Worm (Caenorhabditis elegans) whole organism, L4 larva: ENCODE results near the gene cpg-24.

Experiments
- F26F4.8 ChIP-seq: fragments of 200-800 bp; sonication (Bioruptor generic); conservative IDR thresholded peaks from 2 replicates; pipeline ENCODE4 v1.3.6; 2022; ENCODE audit warnings: missing genetic modification characterization, missing compliant biosample characterization
- F37D6.2 ChIP-seq: sonication (generic microtip); optimal IDR thresholded peaks from 2 replicates; lab custom pipeline; 2016; ENCODE audit warnings: mild to moderate bottlenecking, missing genetic modification characterization, missing compliant biosample characterization
- F49E8.2 ChIP-seq: sonication (generic microtip); optimal IDR thresholded peaks from 2 replicates; lab custom pipeline; 2016; ENCODE audit warnings: missing compliant biosample characterization, mild to moderate bottlenecking, missing genetic modification characterization, borderline replicate concordance
- Y48G9A.11 ChIP-seq: fragments of 200-800 bp; sonication (Bioruptor generic); IDR thresholded peaks from 2 replicates; pipeline ENCODE4 v1.3.6; 2022; ENCODE audit warnings: missing genetic modification reagents, missing genetic modification characterization, missing compliant biosample characterization
- Y5F2A.4 ChIP-seq: fragments of 200-800 bp; sonication (Bioruptor generic); optimal IDR thresholded peaks from 2 replicates; lab custom pipeline; 2018; ENCODE audit warnings: mild to moderate bottlenecking, missing genetic modification characterization, missing compliant biosample characterization
- ZK337.2 ChIP-seq: fragments of 200-800 bp; sonication (Bioruptor generic); IDR thresholded peaks from 2 replicates; pipeline ENCODE4 v1.3.6; 2022; ENCODE audit warnings: missing genetic modification reagents, missing genetic modification characterization, missing compliant biosample characterization
- aha-1 ChIP-seq: fragments of 150-350 bp; peaks from one replicate; lab custom pipeline; 2014; ENCODE audit warnings: missing biosample characterization, missing genetic modification characterization
- attf-4 ChIP-seq: sonication (generic microtip); optimal IDR thresholded peaks from 3 replicates; lab custom pipeline; 2017; ENCODE audit warnings: missing biosample characterization, missing genetic modification characterization
- ceh-28 ChIP-seq: fragments of 150-350 bp; optimal IDR thresholded peaks from 2 replicates; lab custom pipeline; 2014; ENCODE audit warnings: missing biosample characterization, missing genetic modification reagents, missing genetic modification characterization
- ceh-32 ChIP-seq: sonication (generic microtip); optimal IDR thresholded peaks from 2 replicates; lab custom pipeline; 2016; ENCODE audit warnings: mild to moderate bottlenecking, missing genetic modification characterization, missing compliant biosample characterization; ENCODE audit not compliant: poor library complexity
- cey-2 ChIP-seq: sonication (generic microtip); optimal IDR thresholded peaks from 3 replicates; lab custom pipeline; 2017; ENCODE audit warnings: missing genetic modification characterization, mild to moderate bottlenecking, missing compliant biosample characterization, antibody characterized with exemption, borderline replicate concordance; ENCODE audit not compliant: insufficient read depth
- ctbp-1 ChIP-seq: fragments of 200-800 bp; sonication (Bioruptor generic); IDR thresholded peaks from 2 replicates; pipeline ENCODE4 v1.3.6; 2022; ENCODE audit warnings: missing genetic modification reagents, missing genetic modification characterization, missing compliant biosample characterization
- daf-12 ChIP-seq: fragments of 150-350 bp; optimal IDR thresholded peaks from 2 replicates; lab custom pipeline; 2014; ENCODE audit warnings: missing biosample characterization, missing genetic modification reagents, missing genetic modification characterization
- daf-16 ChIP-seq, 3 experiments: sonication (generic microtip); optimal IDR thresholded peaks; 2 replicates each; lab custom pipeline; 2016 to 2017; ENCODE audit warnings: missing genetic modification characterization in 3 of 3, missing genetic modification reagents in 3 of 3, mild to moderate bottlenecking in 2 of 3, missing compliant biosample characterization in 2 of 3, missing biosample characterization in 1 of 3, moderate library complexity in 1 of 3
- dpl-1 ChIP-seq: fragments of 150-350 bp; optimal IDR thresholded peaks from 2 replicates; lab custom pipeline; 2014; ENCODE audit warnings: missing biosample characterization, missing genetic modification reagents, missing genetic modification characterization
- duxl-1 ChIP-seq: sonication (generic microtip); optimal IDR thresholded peaks from 2 replicates; lab custom pipeline; 2016; ENCODE audit warnings: mild to moderate bottlenecking, missing genetic modification characterization, moderate library complexity, missing compliant biosample characterization; ENCODE audit not compliant: poor library complexity
- egl-27 ChIP-seq: sonication (generic microtip); optimal IDR thresholded peaks from 3 replicates; lab custom pipeline; 2017; ENCODE audit warnings: missing biosample characterization, missing genetic modification reagents, missing genetic modification characterization
- lim-7 ChIP-seq: fragments of 200-800 bp; sonication (Bioruptor generic); IDR thresholded peaks from 2 replicates; pipeline ENCODE4 v1.3.6; 2022; ENCODE audit warnings: missing genetic modification characterization, missing compliant biosample characterization
- lin-1 ChIP-seq: fragments of 200-800 bp; sonication (Bioruptor generic); IDR thresholded peaks from 2 replicates; pipeline ENCODE4 v1.3.6; 2022; ENCODE audit warnings: missing genetic modification reagents, missing genetic modification characterization, missing compliant biosample characterization
- lin-29 ChIP-seq: fragments of 200-800 bp; sonication (Bioruptor generic); IDR thresholded peaks from 2 replicates; pipeline ENCODE4 v1.3.6; 2022; ENCODE audit warnings: missing genetic modification reagents, missing genetic modification characterization, missing compliant biosample characterization
- lin-38 ChIP-seq: fragments of 200-800 bp; sonication (Bioruptor generic); IDR thresholded peaks from 2 replicates; pipeline ENCODE4 v1.3.6; 2022; ENCODE audit warnings: missing genetic modification reagents, missing genetic modification characterization, missing compliant biosample characterization
- lin-39 ChIP-seq: fragments of 150-350 bp; optimal IDR thresholded peaks from 2 replicates; lab custom pipeline; 2014; ENCODE audit warnings: missing biosample characterization, missing genetic modification reagents, missing genetic modification characterization
- madf-5 ChIP-seq, 2 experiments: fragments of 200-800 bp; sonication (Bioruptor generic); IDR thresholded peaks; 2 replicates each; pipeline ENCODE4 v1.3.6; 2022; ENCODE audit warnings: missing compliant biosample characterization in 2 of 2, missing genetic modification characterization in 2 of 2
- madf-9 ChIP-seq: fragments of 200-800 bp; sonication (Bioruptor generic); conservative IDR thresholded peaks from 2 replicates; pipeline ENCODE4 v1.3.6; 2022; ENCODE audit warnings: missing genetic modification reagents, missing genetic modification characterization, missing compliant biosample characterization
- mxl-3 ChIP-seq: fragments of 200-800 bp; sonication (Bioruptor generic); optimal IDR thresholded peaks from 2 replicates; lab custom pipeline; 2018; ENCODE audit warnings: mild to moderate bottlenecking, missing genetic modification characterization, missing compliant biosample characterization
- nhr-10 ChIP-seq: fragments of 150-350 bp; optimal IDR thresholded peaks from 2 replicates; lab custom pipeline; 2014; ENCODE audit warnings: missing biosample characterization, missing genetic modification characterization
- nhr-111 ChIP-seq: fragments of 200-800 bp; sonication (Bioruptor generic); optimal IDR thresholded peaks from 2 replicates; lab custom pipeline; 2018; ENCODE audit warnings: mild to moderate bottlenecking, missing genetic modification characterization, missing compliant biosample characterization
- nhr-237 ChIP-seq: sonication (generic microtip); optimal IDR thresholded peaks from 2 replicates; lab custom pipeline; 2017; ENCODE audit warnings: missing biosample characterization, missing genetic modification characterization
- nhr-48 ChIP-seq: sonication (generic microtip); optimal IDR thresholded peaks from 2 replicates; lab custom pipeline; 2016; ENCODE audit warnings: mild to moderate bottlenecking, missing genetic modification characterization, missing compliant biosample characterization
- set-16 ChIP-seq: fragments of 200-800 bp; sonication (Bioruptor generic); IDR thresholded peaks from 2 replicates; pipeline ENCODE4 v1.3.6; 2022; ENCODE audit warnings: missing genetic modification reagents, missing genetic modification characterization, missing compliant biosample characterization
- skn-1 ChIP-seq: fragments of 150-350 bp; optimal IDR thresholded peaks from 2 replicates; lab custom pipeline; 2014; ENCODE audit warnings: missing biosample characterization, missing genetic modification characterization
- snpc-1.2 ChIP-seq: fragments of 200-800 bp; sonication (Bioruptor generic); IDR thresholded peaks from 2 replicates; pipeline ENCODE4 v1.3.6; 2022; ENCODE audit warnings: missing genetic modification reagents, missing genetic modification characterization, missing compliant biosample characterization
- unc-130 ChIP-seq: sonication (generic microtip); optimal IDR thresholded peaks from 2 replicates; lab custom pipeline; 2016; ENCODE audit warnings: missing genetic modification reagents, missing genetic modification characterization, missing compliant biosample characterization
- unc-62 ChIP-seq, 3 experiments: fragments of 150-350 bp in 1 of 3; sonication (generic microtip); optimal IDR thresholded peaks in 2 of 3; peaks in 1 of 3; 1 replicate in 1 of 3; 2 replicates in 2 of 3; lab custom pipeline; 2014 to 2017; ENCODE audit warnings: missing biosample characterization in 3 of 3, missing genetic modification characterization in 3 of 3, missing genetic modification reagents in 3 of 3, missing genotype in 1 of 3
- zag-1 ChIP-seq: fragments of 150-350 bp; optimal IDR thresholded peaks from 2 replicates; lab custom pipeline; 2014; ENCODE audit warnings: missing biosample characterization, missing genetic modification characterization
- zfp-3 ChIP-seq: fragments of 200-800 bp; sonication (Bioruptor generic); conservative IDR thresholded peaks from 2 replicates; pipeline ENCODE4 v1.3.6; 2022; ENCODE audit warnings: missing genetic modification reagents, missing genetic modification characterization, missing compliant biosample characterization
- ztf-7 ChIP-seq: fragments of 150-350 bp; optimal IDR thresholded peaks from 2 replicates; lab custom pipeline; 2014; ENCODE audit warnings: missing biosample characterization, missing genetic modification characterization

Gene cpg-24

DNA sequence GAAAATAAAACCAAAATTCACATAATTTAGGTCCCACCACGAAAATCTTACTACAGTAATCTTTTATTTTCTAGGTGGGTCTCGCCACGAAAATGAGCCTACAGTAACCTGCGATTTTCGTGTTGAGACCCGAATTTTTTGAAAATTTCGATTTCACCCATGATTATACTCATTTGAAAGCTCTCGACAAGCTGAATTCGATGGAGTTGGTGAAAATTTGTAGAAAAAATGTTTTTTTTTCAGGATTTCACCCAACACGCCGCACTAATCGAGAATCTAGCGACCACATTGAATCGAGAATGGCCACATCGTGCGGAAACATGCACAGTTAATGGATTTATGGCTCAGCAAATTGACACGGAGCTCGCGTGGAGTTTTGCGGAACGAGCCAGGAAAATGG lies 31.1 kb downstream of the cpg-24 start:
- TF ChIP-seq ctbp-1 (no peak), lin-1 (GFP tag; lab: Robert Waterston, UW) (no peak), aha-1 (tag; lab: Kevin White, UChicago) (peak; percentile 65), unc-62 (GFP tag; optimal IDR thresholded peaks at IDR 0.05 in 1 of 2; lab: Kevin White, UChicago) (peak in 1 of 2 experiments; percentile 65), unc-62 (tag; optimal IDR thresholded peaks at IDR 0.05; lab: Kevin White, UChicago) (no peak)
- TF ChIP-seq, all 104 proteins: peak for 2

DNA sequence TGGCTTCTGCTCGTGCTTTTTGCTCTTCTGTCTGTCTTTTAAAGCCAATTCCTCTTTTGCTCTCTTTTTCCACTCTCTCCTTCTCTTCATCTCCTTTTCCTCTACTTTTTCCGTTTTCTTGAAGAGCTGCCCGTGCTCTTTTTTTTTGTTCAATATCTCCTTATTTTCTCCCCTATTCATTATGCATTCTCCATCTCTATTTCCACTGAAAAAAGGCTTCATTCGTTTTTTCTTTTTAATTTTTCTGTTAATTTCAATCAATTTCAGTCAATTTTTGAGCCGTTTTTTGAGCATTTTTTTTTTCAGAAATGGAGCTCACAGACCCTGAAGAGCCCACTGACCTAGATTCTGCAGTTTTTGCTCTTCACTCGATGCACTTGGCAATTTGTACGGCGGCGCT lies 40.6 kb downstream of the cpg-24 start, which contains the start of gene Y41D4B.1:
TSS of gene Y41D4B.1 (plus strand) at position 301 of the 400 bp plus-strand sequence.
- TF ChIP-seq dpl-1 (GFP tag; lab: Kevin White, UChicago), result no peak
- TF ChIP-seq nhr-10 (tag; lab: Kevin White, UChicago), result no peak
- no peak for TF ChIP-seq mxl-3 (GFP tag; lab: Kevin White, UChicago)
- TF ChIP-seq cey-2 (tag; lab: Kevin White, UChicago), result no peak
- TF ChIP-seq zfp-3 (GFP tag; lab: Robert Waterston, UW), result no peak

- no peak for TF ChIP-seq F49E8.2
- TF ChIP-seq ceh-28 (tag; lab: Kevin White, UChicago), result peak; percentile 75
Observed at ce11 chrIV:1676926-1677325, 45.2 kb downstream of the cpg-24 start.

DNA sequence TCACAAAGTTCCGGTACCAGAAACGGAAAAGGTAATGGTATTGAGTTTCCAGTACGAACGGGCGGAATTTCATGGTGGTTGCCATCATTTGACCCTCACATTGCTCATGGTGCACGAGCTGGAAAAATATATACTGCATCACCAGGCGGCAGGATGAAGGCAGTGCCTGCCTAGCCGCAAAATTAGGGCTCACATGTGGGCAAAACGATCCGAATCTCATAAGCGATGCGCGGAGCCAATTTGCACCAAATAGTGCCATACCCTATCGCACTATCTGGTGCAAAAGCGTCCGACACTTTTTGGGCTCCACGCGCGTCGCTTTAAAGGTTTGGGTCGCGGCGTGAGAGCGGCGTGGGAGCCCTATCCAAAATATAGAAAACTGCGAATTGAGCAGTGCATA lies 47.5 kb downstream of the cpg-24 start:
- TF ChIP-seq F37D6.2 (tag; lab: Kevin White, UChicago), result no peak
- no peak for TF ChIP-seq madf-9
- no peak for TF ChIP-seq zag-1 (tag; lab: Kevin White, UChicago)
- TF ChIP-seq daf-16 (GFP tag; optimal IDR thresholded peaks at IDR 0.05; lab: Kevin White, UChicago), result no peak
- no peak for TF ChIP-seq daf-16 (tag; optimal IDR thresholded peaks at IDR 0.05; lab: Kevin White, UChicago)
- no peak for TF ChIP-seq dpl-1 (GFP tag; lab: Kevin White, UChicago)
- no peak for TF ChIP-seq unc-130 (GFP tag; lab: Kevin White, UChicago)
- no peak for TF ChIP-seq ctbp-1
- no peak for TF ChIP-seq ceh-32 (tag; lab: Kevin White, UChicago)
- TF ChIP-seq lin-38 (GFP tag; lab: Robert Waterston, UW), result no peak
- peak; percentile 51; the same call in 1 of the 2 replicates for TF ChIP-seq Y48G9A.11
- TF ChIP-seq egl-27 (tag; lab: Kevin White, UChicago), result no peak
- 0 out of 4 replicates have a peak, but pooled peaks of 1 of the 2 experiments have one; percentile 60 for TF ChIP-seq madf-5 (GFP tag; IDR thresholded peaks at IDR 0.05; lab: Robert Waterston, UW)
- no peak for TF ChIP-seq lin-1 (GFP tag; lab: Robert Waterston, UW)
- no peak for TF ChIP-seq lin-39 (tag; lab: Kevin White, UChicago)
- 0 out of 2 replicates have a peak, but pooled peaks have one; percentile 14 for TF ChIP-seq snpc-1.2 (GFP tag; lab: Robert Waterston, UW)
- no peak for TF ChIP-seq skn-1 (tag; lab: Kevin White, UChicago)
- TF ChIP-seq set-16 (GFP tag; lab: Robert Waterston, UW), result peak; percentile 7; the same call in 1 of the 2 replicates
- no peak for TF ChIP-seq daf-12 (tag; lab: Kevin White, UChicago)
- TF ChIP-seq ZK337.2 (GFP tag; lab: Robert Waterston, UW), result no peak
- no peak for TF ChIP-seq lim-7 (GFP tag; lab: Robert Waterston, UW)

ce11 chrIV:1682066-1682465 lies 50.3 kb downstream of the cpg-24 start, which contains the start of gene Y41D4B.24:
TSS of gene Y41D4B.24 (minus strand) at chrIV:1682166.
- TF ChIP-seq nhr-48 (no peak), duxl-1 (no peak), F26F4.8 (GFP tag; lab: Robert Waterston, UW) (no peak), nhr-111 (GFP tag; lab: Kevin White, UChicago) (no peak), Y5F2A.4 (GFP tag; lab: Kevin White, UChicago) (no peak), nhr-237 (no peak), ztf-7 (tag; lab: Kevin White, UChicago) (no peak), attf-4 (no peak), dpl-1 (GFP tag; lab: Kevin White, UChicago) (no peak), unc-130 (GFP tag; lab: Kevin White, UChicago) (no peak), lin-29 (no peak), lin-38 (GFP tag; lab: Robert Waterston, UW) (no peak)
